Worm (Caenorhabditis elegans) whole organism, early embryonic: ENCODE data around the gene twk-45.
"Not testable (repeated sequence)": the region's sequence is repeated elsewhere in the genome, so short reads cannot be mapped to it uniquely, and the experiment has no call there.

ENCODE experiments used
- B0310.2 ChIP-seq: sonication (generic microtip); optimal IDR thresholded peaks from 2 replicates; lab custom pipeline; 2016; ENCODE audit warnings: mild to moderate bottlenecking, missing genetic modification characterization, missing compliant biosample characterization
- F13C5.2 ChIP-seq: sonication (generic microtip); optimal IDR thresholded peaks from 2 replicates; lab custom pipeline; 2017; ENCODE audit warnings: mild to moderate bottlenecking, missing genetic modification characterization, inconsistent platforms, missing compliant biosample characterization
- aly-1 ChIP-seq: sonication (generic microtip); optimal IDR thresholded peaks from 2 replicates; lab custom pipeline; 2016; ENCODE audit warnings: missing genetic modification characterization, missing compliant biosample characterization
- ama-1 ChIP-seq: fragments of 150-350 bp; optimal IDR thresholded peaks from 2 replicates; lab custom pipeline; 2014
- ceh-13 ChIP-seq: fragments of 200-800 bp; sonication (Bioruptor generic); optimal IDR thresholded peaks from 2 replicates; lab custom pipeline; 2018; ENCODE audit warnings: mild to moderate bottlenecking, missing genetic modification characterization, missing compliant biosample characterization
- ceh-36 ChIP-seq: sonication (generic microtip); optimal IDR thresholded peaks from 2 replicates; lab custom pipeline; 2016; ENCODE audit warnings: missing genetic modification characterization, inconsistent platforms, missing compliant biosample characterization
- ets-7 ChIP-seq: sonication (generic microtip); optimal IDR thresholded peaks from 2 replicates; lab custom pipeline; 2016; ENCODE audit warnings: missing genotype, missing genetic modification characterization, missing compliant biosample characterization
- flt-1 ChIP-seq: fragments of 200-800 bp; sonication (Bioruptor generic); IDR thresholded peaks from 2 replicates; pipeline ENCODE4 v1.3.6; 2022; ENCODE audit warnings: missing genetic modification characterization, missing compliant biosample characterization
- hmbx-1 ChIP-seq: sonication (generic microtip); optimal IDR thresholded peaks from 2 replicates; lab custom pipeline; 2016; ENCODE audit warnings: mild to moderate bottlenecking, missing genetic modification characterization, missing compliant biosample characterization
- hmg-4 ChIP-seq: fragments of 200-800 bp; sonication (Bioruptor generic); optimal IDR thresholded peaks from 2 replicates; lab custom pipeline; 2018; ENCODE audit warnings: mild to moderate bottlenecking, missing genetic modification characterization, missing compliant biosample characterization
- hnd-1 ChIP-seq: sonication (generic microtip); optimal IDR thresholded peaks from 2 replicates; lab custom pipeline; 2016; ENCODE audit warnings: missing genetic modification characterization, missing compliant biosample characterization
- pes-1 ChIP-seq: fragments of 200-800 bp; sonication (Bioruptor generic); IDR thresholded peaks from 2 replicates; pipeline ENCODE4 v1.3.6; 2022; ENCODE audit warnings: missing genetic modification reagents, missing genetic modification characterization, missing compliant biosample characterization
- scrt-1 ChIP-seq: fragments of 200-800 bp; sonication (Bioruptor generic); IDR thresholded peaks from 2 replicates; pipeline ENCODE4 v1.3.6; 2022; ENCODE audit warnings: missing genetic modification characterization, missing compliant biosample characterization
- sea-1 ChIP-seq: fragments of 200-800 bp; sonication (Bioruptor generic); conservative IDR thresholded peaks from 2 replicates; pipeline ENCODE4 v1.3.6; 2022; ENCODE audit warnings: missing genetic modification characterization, missing compliant biosample characterization
- tbx-11 ChIP-seq: fragments of 200-800 bp; sonication (Bioruptor generic); IDR thresholded peaks from 2 replicates; pipeline ENCODE4 v1.3.6; 2022; ENCODE audit warnings: missing genetic modification characterization, missing compliant biosample characterization
- tbx-37 ChIP-seq: fragments of 200-800 bp; sonication (Bioruptor generic); conservative IDR thresholded peaks from 2 replicates; pipeline ENCODE4 v1.3.6; 2022; ENCODE audit warnings: missing genetic modification reagents, missing genetic modification characterization, missing compliant biosample characterization
- tra-4 ChIP-seq: sonication (generic microtip); optimal IDR thresholded peaks from 2 replicates; lab custom pipeline; 2017; ENCODE audit warnings: missing genetic modification characterization, missing compliant biosample characterization

twk-45 gene

DNA sequence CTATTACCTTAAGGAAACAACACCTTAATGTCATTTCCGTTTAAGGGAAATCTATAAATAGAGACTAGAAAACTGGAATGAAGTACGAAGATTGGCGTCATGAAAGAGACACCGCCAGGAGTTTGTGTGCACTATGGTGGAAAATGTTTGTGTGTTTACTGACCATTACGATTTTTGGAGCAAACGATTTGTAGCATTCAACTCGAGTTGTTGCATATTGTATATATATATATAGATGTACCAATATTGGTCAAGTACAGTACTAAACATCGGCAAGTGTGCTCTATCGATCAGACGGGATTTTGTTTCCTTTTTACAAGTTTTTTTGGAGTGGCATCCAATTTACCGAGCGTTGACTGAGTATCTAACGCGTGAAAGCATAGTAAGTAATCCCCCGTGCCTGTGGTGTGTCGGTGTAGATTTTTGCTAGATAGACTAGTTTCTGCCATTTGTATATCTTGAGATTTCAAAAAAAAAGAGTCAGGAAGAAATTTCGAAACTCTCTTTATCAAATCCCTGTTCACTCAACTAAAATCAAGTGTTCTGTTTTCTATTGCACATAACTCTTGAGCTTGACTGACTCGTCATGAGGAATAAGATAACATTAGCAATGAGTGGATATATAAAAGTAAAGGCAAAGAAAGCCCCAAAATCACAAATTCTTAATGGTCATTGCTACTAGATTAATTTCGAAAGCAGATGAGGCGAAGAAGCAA is at the start of gene twk-45, which contains the start of gene Y71H2AM.25:
Gene twk-45 (minus strand): TSS at position 101 of the 716 bp plus-strand sequence.
Gene Y71H2AM.25 (plus strand): TSS at position 666 of the 716 bp plus-strand sequence.
- TF ChIP-seq ama-1 (lab: Kevin White, UChicago) (no peak), ceh-36 (tag; lab: Kevin White, UChicago) (no peak), hnd-1 (tag; lab: Kevin White, UChicago) (no peak), pes-1 (no peak), ceh-13 (no peak), sea-1 (GFP tag; lab: Robert Waterston, UW) (no peak), flt-1 (no peak), tbx-11 (no peak), scrt-1 (no peak), hmbx-1 (tag; lab: Kevin White, UChicago) (no peak), tra-4 (no peak)

DNA sequence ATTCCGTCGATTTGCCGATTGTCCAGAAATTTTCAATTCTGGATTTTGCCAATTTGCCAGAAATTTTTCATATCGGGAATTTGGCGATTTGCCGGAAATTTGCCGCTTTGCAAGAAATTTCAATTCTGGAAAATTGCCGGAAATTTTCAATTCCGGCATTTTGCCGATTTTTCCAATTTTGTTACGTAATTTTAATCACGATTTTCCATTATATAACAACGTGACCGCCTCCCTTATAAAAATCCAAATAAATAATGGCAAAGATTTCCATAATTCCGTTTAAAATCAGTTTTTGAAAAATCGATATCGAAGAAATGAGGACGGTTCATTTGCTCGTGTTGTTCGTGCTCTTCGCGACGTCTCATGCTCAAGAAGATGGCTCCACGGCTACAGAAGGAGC is 45.0 kb upstream of the twk-45 start, which contains the start of gene H34I24.1:
Gene H34I24.1 (plus strand): TSS at position 301 of the 400 bp plus-strand sequence.
- not testable (repeated sequence) for TF ChIP-seq scrt-1; ama-1 (lab: Kevin White, UChicago); tbx-37 (GFP tag; lab: Robert Waterston, UW)

DNA sequence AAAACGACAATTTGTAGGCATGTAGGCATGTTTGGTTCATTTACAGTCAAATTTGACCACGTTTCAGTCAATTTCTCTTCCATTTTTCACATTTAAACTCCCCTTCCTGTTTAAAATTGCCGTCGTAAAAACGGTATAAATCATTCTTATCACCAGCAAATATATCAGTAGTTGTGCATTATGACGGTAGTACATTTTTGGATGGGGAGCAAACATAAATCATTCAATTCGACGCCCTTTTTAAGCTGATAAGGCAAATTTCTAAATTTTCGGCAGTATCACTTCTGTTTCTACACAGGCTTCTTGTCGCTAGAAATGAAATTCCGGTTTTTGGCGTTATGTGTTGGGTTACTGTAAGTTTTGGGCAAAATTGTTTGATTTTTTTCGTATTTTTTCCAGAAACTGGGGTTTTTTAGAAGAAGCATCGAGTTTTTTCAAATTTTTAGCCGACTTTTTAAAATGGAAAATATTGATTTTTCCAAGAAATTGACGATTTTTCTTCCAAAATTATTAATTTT is 40.2 kb upstream of the twk-45 start, which contains the start of gene H34I24.2:
Gene H34I24.2 (plus strand): TSS at position 189 of the 518 bp plus-strand sequence.
- TF ChIP-seq hmg-4 (GFP tag; lab: Kevin White, UChicago) (no peak), sea-1 (GFP tag; lab: Robert Waterston, UW) (no peak), ceh-13 (no peak), pes-1 (no peak), tbx-37 (GFP tag; lab: Robert Waterston, UW) (no peak), aly-1 (tag; lab: Kevin White, UChicago) (no peak), F13C5.2 (tag; lab: Kevin White, UChicago) (no peak), ets-7 (tag; lab: Kevin White, UChicago) (no peak), ama-1 (lab: Kevin White, UChicago) (no peak), tbx-11 (no peak), hmbx-1 (tag; lab: Kevin White, UChicago) (no peak), tra-4 (no peak), flt-1 (no peak), hnd-1 (tag; lab: Kevin White, UChicago) (no peak), ceh-36 (tag; lab: Kevin White, UChicago) (no peak), scrt-1 (no peak)

DNA sequence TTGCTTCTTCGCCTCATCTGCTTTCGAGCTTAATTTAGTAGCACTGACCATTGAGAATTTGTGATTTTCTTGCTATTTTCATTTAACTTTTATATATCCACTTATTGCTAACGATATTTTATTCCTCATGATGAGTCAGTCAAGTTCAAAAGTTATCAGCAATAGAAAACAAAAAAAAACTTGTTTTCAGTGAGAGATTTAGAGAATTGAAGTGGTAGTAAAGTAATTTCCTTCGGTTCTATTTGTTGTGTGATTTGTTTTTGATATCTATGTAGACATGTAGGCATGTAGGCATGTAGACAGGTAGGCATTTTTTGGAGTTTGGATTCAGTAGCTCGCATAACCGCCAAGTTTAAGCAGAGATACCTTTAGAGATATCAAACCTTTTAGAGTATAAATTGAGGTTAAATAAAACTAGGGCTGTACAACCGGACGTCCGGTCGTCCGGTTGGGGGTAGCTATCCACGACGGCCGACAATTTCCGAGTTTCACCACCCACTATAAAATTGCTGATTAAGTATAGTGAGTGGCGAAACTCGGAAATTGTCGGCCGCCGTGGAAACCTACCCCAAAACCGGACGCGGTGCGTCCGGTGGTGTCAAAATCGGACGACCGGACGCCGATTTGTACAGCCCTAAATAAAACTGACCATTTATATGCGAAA is 39.3 kb upstream of the twk-45 start, which contains the start of gene Y71H2AR.2:
Gene Y71H2AR.2 (minus strand): TSS at position 51 of the 664 bp plus-strand sequence.
- TF ChIP-seq hnd-1 (tag; lab: Kevin White, UChicago) (no peak), sea-1 (GFP tag; lab: Robert Waterston, UW) (no peak), flt-1 (no peak), tbx-37 (GFP tag; lab: Robert Waterston, UW) (no peak), scrt-1 (no peak), ceh-13 (no peak), ama-1 (lab: Kevin White, UChicago) (no peak), ets-7 (tag; lab: Kevin White, UChicago) (no peak)

DNA sequence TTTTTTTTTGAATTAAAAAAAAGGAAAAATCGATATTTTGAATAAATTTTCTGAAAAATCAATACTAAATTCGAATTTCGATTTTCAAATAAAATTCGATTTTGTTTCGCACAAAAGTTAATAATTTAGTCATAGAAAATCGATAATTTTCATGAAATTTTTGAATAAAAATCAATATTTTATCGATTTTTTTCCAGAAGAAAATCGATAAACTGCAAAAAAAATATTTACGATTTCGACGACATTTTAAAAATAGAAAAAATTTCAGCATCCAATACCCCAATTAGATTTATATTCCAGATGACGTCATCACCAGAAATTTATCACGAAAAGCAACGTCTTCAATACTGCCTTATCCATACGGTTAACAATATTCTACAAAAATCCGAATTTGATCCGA is 34.6 kb upstream of the twk-45 start, which contains the start of gene josd-1:
Gene josd-1 (plus strand): TSS at position 301 of the 400 bp plus-strand sequence.
- TF ChIP-seq B0310.2 (tag; lab: Kevin White, UChicago) (no peak), scrt-1 (no peak), flt-1 (no peak), ets-7 (tag; lab: Kevin White, UChicago) (no peak)

DNA sequence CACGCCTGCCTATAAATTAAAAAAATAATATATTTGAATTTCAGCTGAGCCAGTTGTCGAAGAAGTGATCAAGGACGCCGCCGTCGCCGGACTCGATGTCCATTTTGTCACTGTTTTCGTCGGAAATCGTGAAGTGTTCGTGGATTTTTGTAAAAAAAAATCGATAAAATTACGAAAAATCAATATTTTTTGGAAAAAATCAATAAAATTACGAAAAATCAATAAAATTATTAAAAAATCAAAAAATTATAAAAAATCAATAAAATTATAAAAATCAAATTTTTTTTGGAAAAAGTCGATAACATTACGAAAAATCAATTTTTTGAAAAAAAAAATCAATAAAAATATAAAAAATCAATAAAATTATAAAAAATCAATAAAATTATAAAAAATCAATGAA is 33.3 kb upstream of the twk-45 start:
- no peak for TF ChIP-seq flt-1
- no peak for TF ChIP-seq tra-4
- no peak for TF ChIP-seq B0310.2 (tag; lab: Kevin White, UChicago)
- TF ChIP-seq ets-7 (tag; lab: Kevin White, UChicago): no peak
- TF ChIP-seq hmbx-1 (tag; lab: Kevin White, UChicago): no peak
- TF ChIP-seq F13C5.2 (tag; lab: Kevin White, UChicago): no peak
- no peak for TF ChIP-seq tbx-37 (GFP tag; lab: Robert Waterston, UW)
- TF ChIP-seq tbx-11: no peak
- no peak for TF ChIP-seq hmg-4 (GFP tag; lab: Kevin White, UChicago)
- TF ChIP-seq hnd-1 (tag; lab: Kevin White, UChicago): no peak

DNA sequence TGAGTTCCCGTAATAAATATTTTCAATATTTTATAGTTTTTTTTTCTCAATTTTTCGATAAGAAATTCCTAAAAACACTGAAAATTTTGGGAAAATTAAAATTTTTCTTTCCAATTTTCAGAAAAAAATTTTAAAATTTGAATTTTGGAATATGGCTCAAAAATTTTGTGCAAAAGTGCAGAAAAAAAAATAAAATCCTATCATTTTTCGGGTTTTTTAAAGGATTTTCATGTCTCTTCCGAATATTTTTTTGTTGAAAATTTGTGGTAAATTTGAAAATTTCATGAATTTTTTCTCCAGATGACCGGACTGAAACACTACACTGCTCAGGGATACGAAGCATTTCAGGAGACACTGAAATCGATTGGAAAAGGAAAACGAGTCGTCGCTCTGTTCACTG is 32.7 kb upstream of the twk-45 start, which contains the start of gene txdc-17:
Gene txdc-17 (plus strand): TSS at position 301 of the 400 bp plus-strand sequence.
- TF ChIP-seq sea-1 (GFP tag; lab: Robert Waterston, UW): no peak
- TF ChIP-seq tbx-11: no peak
- TF ChIP-seq ets-7 (tag; lab: Kevin White, UChicago): no peak

DNA sequence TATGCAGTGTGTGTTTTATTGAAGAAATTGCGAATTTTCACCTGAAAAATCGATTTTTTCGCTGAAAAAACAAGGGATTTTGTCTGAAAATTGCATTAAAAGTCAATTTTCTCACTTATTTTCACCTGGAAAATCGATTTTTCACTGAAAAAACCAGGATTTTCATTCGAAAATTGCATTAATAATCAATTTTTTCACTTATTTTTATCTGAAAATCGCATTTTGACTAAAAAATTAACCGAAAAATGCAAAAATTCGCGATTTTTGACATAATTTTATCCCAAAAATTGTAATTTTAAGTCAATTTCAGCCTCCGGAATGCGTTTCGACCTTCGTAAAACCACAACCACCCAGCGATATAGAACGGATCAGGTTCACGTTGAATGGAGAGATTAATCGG is 30.8 kb upstream of the twk-45 start, which contains the start of gene Y71H2AM.29:
Gene Y71H2AM.29 (plus strand): TSS at position 301 of the 400 bp plus-strand sequence.
- TF ChIP-seq tra-4 (no peak), hmg-4 (GFP tag; lab: Kevin White, UChicago) (no peak), aly-1 (tag; lab: Kevin White, UChicago) (no peak), pes-1 (no peak)
